Worm (Caenorhabditis elegans): Measurements from ENCODE around the gene cpf-1.

The cpf-1 gene

ce11 chrII:8577509-8578099 is 24.6 kb downstream of the cpf-1 start, which contains the start of gene F54C9.9 (continued):
- TF ChIP-seq nhr-90 (tag; optimal IDR thresholded peaks at IDR 0.05), result no peak
- peak; percentile 33; the same call in 1 of the 2 replicates for TF ChIP-seq rcor-1 (GFP tag; IDR thresholded peaks at IDR 0.05)
- no peak for TF ChIP-seq B0019.2 (GFP tag; conservative IDR thresholded peaks at IDR 0.05)
- TF ChIP-seq ztf-25 (GFP tag; IDR thresholded peaks at IDR 0.05), result no peak
- TF ChIP-seq efl-1 (GFP tag; optimal IDR thresholded peaks at IDR 0.05), result peak; percentile 19
- TF ChIP-seq aptf-3 (GFP tag; IDR thresholded peaks at IDR 0.05), result no peak
- no peak for TF ChIP-seq nhr-179 (tag; optimal IDR thresholded peaks at IDR 0.05)
- TF ChIP-seq snpc-4 (GFP tag; optimal IDR thresholded peaks at IDR 0.05), result peak; percentile 44
- TF ChIP-seq snpc-4 (tag; optimal IDR thresholded peaks at IDR 0.05), result peak in 2 of 4 experiments; percentile 19 to 27
- no peak for TF ChIP-seq dpff-1 (tag; optimal IDR thresholded peaks at IDR 0.05)
- no peak for TF ChIP-seq ceh-27 (GFP tag; optimal IDR thresholded peaks at IDR 0.05)
- TF ChIP-seq madf-3 (GFP tag; IDR thresholded peaks at IDR 0.05), result peak; percentile 74; the same call in 1 of the 2 replicates
- TF ChIP-seq madf-8 (GFP tag; conservative IDR thresholded peaks at IDR 0.05), result peak; percentile 47
- peak; percentile 19 for TF ChIP-seq lin-54 (GFP tag; optimal IDR thresholded peaks at IDR 0.05)
- TF ChIP-seq Y79H2A.3 (GFP tag; conservative IDR thresholded peaks at IDR 0.05), result peak; percentile 87
- peak; percentile 32; the same call in 1 of the 2 replicates for TF ChIP-seq hmg-1.2 (GFP tag; IDR thresholded peaks at IDR 0.05)
- no peak for TF ChIP-seq nfya-2 (GFP tag; IDR thresholded peaks at IDR 0.05)
- TF ChIP-seq unc-62 (GFP tag; optimal IDR thresholded peaks at IDR 0.05), result no peak
- no peak for TF ChIP-seq F52B5.7 (tag; optimal IDR thresholded peaks at IDR 0.05)
- no peak for TF ChIP-seq F57C9.4 (tag; optimal IDR thresholded peaks at IDR 0.05)
- TF ChIP-seq atf-7 (tag; optimal IDR thresholded peaks at IDR 0.05), result no peak
- TF ChIP-seq ZK185.1 (tag; optimal IDR thresholded peaks at IDR 0.05; ENCODE audit: poor library complexity, severe bottlenecking), result no peak
- TF ChIP-seq cebp-2 (GFP tag; IDR thresholded peaks at IDR 0.05), result no peak
- TF ChIP-seq B0336.3 (GFP tag; IDR thresholded peaks at IDR 0.05), result peak; percentile 73; the same call in 1 of the 2 replicates
- TF ChIP-seq Y56A3A.18 (GFP tag; IDR thresholded peaks at IDR 0.05), result no peak
- peak; percentile 73 for TF ChIP-seq lin-26 (GFP tag; IDR thresholded peaks at IDR 0.05)
- 0 out of 2 replicates have a peak, but pooled peaks have one; percentile 65 for TF ChIP-seq hsf-1 (GFP tag; IDR thresholded peaks at IDR 0.05)
- TF ChIP-seq nfyb-1 (GFP tag; IDR thresholded peaks at IDR 0.05), result no peak
- no peak for TF ChIP-seq B0261.1 (tag; optimal IDR thresholded peaks at IDR 0.05)
- TF ChIP-seq ccch-3 (GFP tag; optimal IDR thresholded peaks at IDR 0.05), result no peak
- TF ChIP-seq ztf-18 (tag; optimal IDR thresholded peaks at IDR 0.05), result no peak
- no peak for TF ChIP-seq mxl-1 (tag; optimal IDR thresholded peaks at IDR 0.05)
- peak; percentile 23 for TF ChIP-seq him-1 (tag; optimal IDR thresholded peaks at IDR 0.05)
- no peak for TF ChIP-seq tlf-1 (GFP tag; optimal IDR thresholded peaks at IDR 0.05)
- no peak for TF ChIP-seq ztf-28 (GFP tag; IDR thresholded peaks at IDR 0.05)
- TF ChIP-seq zfh-2 (GFP tag; conservative IDR thresholded peaks at IDR 0.05), result no peak
- TF ChIP-seq egl-44 (GFP tag; IDR thresholded peaks at IDR 0.05), result no peak
- TF ChIP-seq nhr-80 (tag; optimal IDR thresholded peaks at IDR 0.05), result no peak
- no peak for TF ChIP-seq hlh-26 (GFP tag; conservative IDR thresholded peaks at IDR 0.05)
- TF ChIP-seq K12H6.12 (tag; optimal IDR thresholded peaks at IDR 0.05), result no peak
- TF ChIP-seq C06A6.2 (GFP tag; conservative IDR thresholded peaks at IDR 0.05), result no peak
- no peak for TF ChIP-seq let-526 (GFP tag; IDR thresholded peaks at IDR 0.05)
- peak; percentile 24 for TF ChIP-seq athp-1 (tag; optimal IDR thresholded peaks at IDR 0.05)
- peak; percentile 33 for TF ChIP-seq xnd-1 (tag; optimal IDR thresholded peaks at IDR 0.05)
- no peak for TF ChIP-seq sdz-38 (tag; optimal IDR thresholded peaks at IDR 0.05)
- peak; percentile 46 for TF ChIP-seq hrde-1 (tag; optimal IDR thresholded peaks at IDR 0.05; ENCODE audit: borderline replicate concordance)
- peak; percentile 28; the same call in 1 of the 2 replicates for TF ChIP-seq F33H1.4 (GFP tag; IDR thresholded peaks at IDR 0.05)

Data from whole organism, young adult.